Worm (Caenorhabditis elegans): ENCODE results near the gene B0563.18.
"Not testable (repeated sequence)": the region's sequence is repeated elsewhere in the genome, so short reads cannot be mapped to it uniquely, and the experiment has no call there.

B0563.18 gene

DNA sequence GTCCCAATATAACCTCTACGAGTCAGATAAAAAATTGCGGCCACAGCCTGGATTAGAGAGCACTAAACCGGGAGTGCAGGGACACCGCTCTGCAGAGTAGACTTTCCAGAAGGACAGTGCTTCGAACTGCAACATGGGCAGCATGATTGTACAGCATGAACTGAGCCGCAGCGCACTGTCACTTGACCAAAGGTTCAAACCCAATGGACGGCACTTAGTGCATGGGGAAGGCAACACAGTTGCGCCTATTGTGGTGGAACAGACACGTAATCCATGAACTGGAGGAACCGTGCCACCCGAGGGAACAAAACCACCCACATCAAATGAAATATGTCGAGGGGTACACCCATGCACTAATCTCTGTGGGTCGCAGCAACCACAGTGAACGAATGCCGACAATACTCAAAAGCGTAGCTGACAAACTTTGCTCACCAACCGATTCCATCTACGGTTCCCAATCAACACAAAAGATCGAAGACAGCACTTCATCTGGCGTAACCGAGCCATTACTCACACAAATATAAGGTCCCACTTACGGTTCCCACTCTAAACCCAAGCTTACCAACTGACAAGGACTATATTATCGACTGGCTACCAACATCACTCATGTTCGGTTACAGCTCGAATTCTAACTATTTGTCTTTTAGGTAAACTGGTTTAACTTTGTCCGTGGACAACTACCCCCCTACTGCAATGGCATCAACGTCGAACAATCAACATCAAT lies 23.2 kb downstream of the B0563.18 start:
- TF ChIP-seq tbx-11 (GFP tag; IDR thresholded peaks at IDR 0.05) (no peak), sea-1 (GFP tag; conservative IDR thresholded peaks at IDR 0.05) (no peak), hmbx-1 (tag; optimal IDR thresholded peaks at IDR 0.05) (no peak), ets-7 (tag; optimal IDR thresholded peaks at IDR 0.05) (no peak), pes-1 (GFP tag; IDR thresholded peaks at IDR 0.05) (no peak), F13C5.2 (tag; optimal IDR thresholded peaks at IDR 0.05) (no peak), hnd-1 (tag; optimal IDR thresholded peaks at IDR 0.05) (no peak), tra-4 (tag; optimal IDR thresholded peaks at IDR 0.05) (no peak), tbx-37 (GFP tag; conservative IDR thresholded peaks at IDR 0.05) (no peak)

DNA sequence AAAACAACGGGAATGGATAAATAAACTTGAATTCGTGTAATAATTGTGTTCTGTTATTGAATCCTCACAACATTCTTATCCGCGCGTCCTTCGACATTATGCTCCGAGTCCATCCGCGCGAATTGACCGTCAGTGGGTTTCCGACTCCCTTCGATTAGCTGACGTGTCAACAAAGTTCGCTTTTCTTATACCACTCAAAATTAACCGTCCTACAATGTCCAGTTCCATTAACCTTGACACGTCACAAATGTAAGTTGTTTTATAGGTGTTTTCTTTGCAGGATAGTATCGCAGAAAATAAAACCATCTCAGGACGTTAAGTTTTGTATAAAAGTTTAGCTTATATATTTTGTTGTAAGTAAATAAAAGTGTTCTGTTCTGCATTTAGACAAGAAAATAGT lies 31.1 kb downstream of the B0563.18 start, which contains the start of gene crb-3:
Gene crb-3 (plus strand): TSS at position 301 of the 400 bp plus-strand sequence.
- not testable (repeated sequence) for TF ChIP-seq hnd-1 (tag; optimal IDR thresholded peaks at IDR 0.05); hmg-4 (GFP tag; optimal IDR thresholded peaks at IDR 0.05); ama-1 (optimal IDR thresholded peaks at IDR 0.05)

DNA sequence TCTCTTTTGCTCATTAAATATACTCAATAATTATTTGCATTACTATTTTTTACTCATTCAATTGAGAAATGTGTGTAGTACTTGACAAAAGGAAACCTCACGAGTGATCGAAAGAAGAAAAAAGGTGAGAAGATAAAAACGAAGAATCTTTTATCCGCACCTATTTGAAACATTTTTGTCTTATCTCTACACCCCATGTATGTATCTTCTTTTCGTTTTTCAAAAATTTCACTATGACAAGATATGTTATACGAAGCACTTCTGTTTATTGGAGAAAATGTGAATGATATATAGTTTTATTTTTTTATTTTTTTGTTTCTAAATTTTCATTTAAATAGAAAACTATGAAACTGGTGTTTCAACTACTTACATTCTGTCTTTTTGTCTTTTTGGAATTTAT lies 32.6 kb downstream of the B0563.18 start:
- no peak for TF ChIP-seq ceh-36 (tag; optimal IDR thresholded peaks at IDR 0.05)
- TF ChIP-seq tbx-37 (GFP tag; conservative IDR thresholded peaks at IDR 0.05): no peak

DNA sequence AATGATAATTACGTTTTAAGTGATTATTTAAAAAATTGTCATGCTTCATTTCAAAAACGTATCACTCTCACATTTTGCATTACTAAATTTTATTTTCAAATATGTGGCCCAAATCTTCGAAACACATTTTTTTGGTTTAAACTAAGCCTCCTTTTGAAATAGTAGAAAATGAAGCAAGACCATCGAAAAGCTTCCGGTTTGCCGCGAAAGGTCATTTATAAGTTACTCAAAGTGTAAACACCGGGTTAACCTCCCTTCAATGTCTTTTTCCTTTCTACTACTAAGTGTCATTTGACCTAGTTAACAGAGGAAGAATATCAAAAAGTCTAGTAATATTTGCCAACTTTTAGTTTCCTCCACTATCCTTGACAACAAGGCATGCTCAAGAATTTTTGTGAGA lies 34.4 kb downstream of the B0563.18 start:
- TF ChIP-seq tbx-11 (GFP tag; IDR thresholded peaks at IDR 0.05) (no peak), hmg-4 (GFP tag; optimal IDR thresholded peaks at IDR 0.05) (no peak), hnd-1 (tag; optimal IDR thresholded peaks at IDR 0.05) (no peak), pes-1 (GFP tag; IDR thresholded peaks at IDR 0.05) (no peak), aly-1 (tag; optimal IDR thresholded peaks at IDR 0.05) (no peak), B0310.2 (tag; optimal IDR thresholded peaks at IDR 0.05) (no peak), sea-1 (GFP tag; conservative IDR thresholded peaks at IDR 0.05) (no peak), ama-1 (optimal IDR thresholded peaks at IDR 0.05) (no peak), ceh-13 (GFP tag; optimal IDR thresholded peaks at IDR 0.05) (no peak), F13C5.2 (tag; optimal IDR thresholded peaks at IDR 0.05) (no peak), tra-4 (tag; optimal IDR thresholded peaks at IDR 0.05) (no peak)

DNA sequence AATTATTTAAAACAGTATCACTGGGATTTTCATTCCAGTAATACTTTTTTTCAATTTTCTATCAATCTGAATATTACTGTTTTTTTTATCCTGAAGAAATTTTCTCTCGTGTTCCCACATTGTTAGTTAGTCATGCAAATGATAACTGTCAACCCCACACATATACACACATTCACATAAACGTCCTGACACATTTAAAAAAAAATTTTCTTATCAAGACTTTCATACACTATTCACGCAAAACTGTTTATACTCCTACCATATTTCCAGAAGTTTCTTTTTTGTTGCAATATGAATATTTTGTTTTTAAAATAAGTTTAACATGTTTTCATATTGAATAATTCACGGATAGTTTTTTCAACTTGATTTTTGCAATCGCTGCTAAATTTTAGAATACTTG lies 36.1 kb downstream of the B0563.18 start:
- TF ChIP-seq hmbx-1 (tag; optimal IDR thresholded peaks at IDR 0.05) (no peak), aly-1 (tag; optimal IDR thresholded peaks at IDR 0.05) (no peak), hmg-4 (GFP tag; optimal IDR thresholded peaks at IDR 0.05) (no peak), B0310.2 (tag; optimal IDR thresholded peaks at IDR 0.05) (no peak), ets-7 (tag; optimal IDR thresholded peaks at IDR 0.05) (no peak), ceh-13 (GFP tag; optimal IDR thresholded peaks at IDR 0.05) (no peak), flt-1 (GFP tag; IDR thresholded peaks at IDR 0.05) (no peak), tra-4 (tag; optimal IDR thresholded peaks at IDR 0.05) (no peak)

DNA sequence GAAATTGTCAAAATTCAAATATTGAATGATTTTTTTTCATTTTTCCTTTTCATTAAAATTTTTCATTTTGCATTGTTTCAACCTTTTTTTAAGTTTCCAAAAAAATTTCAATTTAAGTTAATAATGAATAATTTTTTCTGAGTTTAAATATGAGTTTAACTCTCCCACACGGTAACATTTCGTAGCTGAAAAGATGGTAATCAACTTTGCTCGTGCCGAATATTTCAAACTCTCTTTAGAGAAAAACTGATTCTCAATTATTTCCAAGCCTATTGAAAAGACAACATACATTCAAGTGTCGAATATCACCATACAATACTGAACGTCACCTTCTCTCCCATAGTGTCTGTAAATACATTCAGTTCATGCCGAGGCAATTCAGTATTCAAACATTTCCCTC lies 36.6 kb downstream of the B0563.18 start:
- TF ChIP-seq F13C5.2 (tag; optimal IDR thresholded peaks at IDR 0.05) (no peak), tbx-37 (GFP tag; conservative IDR thresholded peaks at IDR 0.05) (no peak), hmg-4 (GFP tag; optimal IDR thresholded peaks at IDR 0.05) (no peak), tra-4 (tag; optimal IDR thresholded peaks at IDR 0.05) (no peak)

DNA sequence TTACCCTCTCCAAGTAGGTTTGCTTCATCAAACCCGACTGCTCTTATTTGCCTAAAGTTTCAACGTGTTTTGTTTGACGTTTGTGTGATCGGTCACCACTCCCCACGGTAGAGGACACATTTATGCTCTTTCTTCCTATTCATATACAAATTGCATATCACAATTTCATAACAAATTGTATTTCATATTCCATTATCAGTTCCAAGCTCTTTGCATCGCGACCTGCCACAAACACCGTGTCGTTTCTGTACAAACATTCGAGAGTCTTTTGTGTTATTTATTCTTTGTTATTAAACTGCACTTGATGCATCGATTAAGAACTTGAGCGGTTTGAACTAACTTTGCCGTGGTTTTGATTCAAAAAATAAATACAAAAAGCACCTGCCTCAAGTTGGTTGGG lies 37.7 kb downstream of the B0563.18 start:
- TF ChIP-seq sea-1 (GFP tag; conservative IDR thresholded peaks at IDR 0.05): no peak
- no peak for TF ChIP-seq tbx-37 (GFP tag; conservative IDR thresholded peaks at IDR 0.05)
- TF ChIP-seq hmg-4 (GFP tag; optimal IDR thresholded peaks at IDR 0.05): no peak
- TF ChIP-seq hmbx-1 (tag; optimal IDR thresholded peaks at IDR 0.05): no peak
- TF ChIP-seq ceh-13 (GFP tag; optimal IDR thresholded peaks at IDR 0.05): no peak
- no peak for TF ChIP-seq tbx-11 (GFP tag; IDR thresholded peaks at IDR 0.05)
- no peak for TF ChIP-seq tra-4 (tag; optimal IDR thresholded peaks at IDR 0.05)
- no peak for TF ChIP-seq flt-1 (GFP tag; IDR thresholded peaks at IDR 0.05)
- no peak for TF ChIP-seq aly-1 (tag; optimal IDR thresholded peaks at IDR 0.05)
- TF ChIP-seq scrt-1 (GFP tag; IDR thresholded peaks at IDR 0.05): no peak
- TF ChIP-seq ama-1 (optimal IDR thresholded peaks at IDR 0.05): no peak
- TF ChIP-seq ets-7 (tag; optimal IDR thresholded peaks at IDR 0.05): no peak
- TF ChIP-seq F13C5.2 (tag; optimal IDR thresholded peaks at IDR 0.05): no peak
- no peak for TF ChIP-seq ceh-36 (tag; optimal IDR thresholded peaks at IDR 0.05)
- no peak for TF ChIP-seq B0310.2 (tag; optimal IDR thresholded peaks at IDR 0.05)
- TF ChIP-seq pes-1 (GFP tag; IDR thresholded peaks at IDR 0.05): no peak

DNA sequence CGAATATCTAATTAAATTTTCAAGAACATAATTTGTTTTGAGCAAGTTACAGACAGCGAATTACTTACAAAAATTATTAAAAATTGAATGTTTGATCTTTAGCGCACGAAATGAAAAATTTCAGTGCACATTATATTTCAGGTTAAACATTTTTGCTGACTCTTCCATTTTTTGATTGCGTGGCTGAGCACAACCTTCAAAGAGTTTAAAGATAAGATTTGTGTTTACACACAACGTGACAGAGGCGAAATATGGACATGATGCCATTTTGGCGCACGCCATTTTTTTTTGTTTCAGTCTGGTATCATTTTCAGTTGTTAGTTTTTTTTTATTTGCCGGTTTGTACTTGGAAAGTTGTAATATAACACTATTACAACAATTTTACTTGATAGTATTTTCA lies 40.3 kb downstream of the B0563.18 start:
- TF ChIP-seq ceh-36 (tag; optimal IDR thresholded peaks at IDR 0.05): no peak
- no peak for TF ChIP-seq F13C5.2 (tag; optimal IDR thresholded peaks at IDR 0.05)
- no peak for TF ChIP-seq tbx-37 (GFP tag; conservative IDR thresholded peaks at IDR 0.05)
- no peak for TF ChIP-seq tra-4 (tag; optimal IDR thresholded peaks at IDR 0.05)
- no peak for TF ChIP-seq hmg-4 (GFP tag; optimal IDR thresholded peaks at IDR 0.05)
- TF ChIP-seq hnd-1 (tag; optimal IDR thresholded peaks at IDR 0.05): no peak
- no peak for TF ChIP-seq ama-1 (optimal IDR thresholded peaks at IDR 0.05)
- no peak for TF ChIP-seq hmbx-1 (tag; optimal IDR thresholded peaks at IDR 0.05)
- TF ChIP-seq ets-7 (tag; optimal IDR thresholded peaks at IDR 0.05): no peak
- no peak for TF ChIP-seq ceh-13 (GFP tag; optimal IDR thresholded peaks at IDR 0.05)
- TF ChIP-seq flt-1 (GFP tag; IDR thresholded peaks at IDR 0.05): no peak
- TF ChIP-seq B0310.2 (tag; optimal IDR thresholded peaks at IDR 0.05): no peak
- no peak for TF ChIP-seq aly-1 (tag; optimal IDR thresholded peaks at IDR 0.05)
- no peak for TF ChIP-seq pes-1 (GFP tag; IDR thresholded peaks at IDR 0.05)
